Fruit fly (Drosophila melanogaster): ENCODE results near the gene CG7341.

Gene CG7341

dm6 chr3L:18148418-18148973 is 35.7 kb downstream of the CG7341 start, which contains the start of gene CG7330 (continued):
- peak; percentile 85 for TF ChIP-seq CG3847 (GFP tag; IDR thresholded peaks at IDR 0.05)
- TF ChIP-seq CG14050 (GFP tag; IDR thresholded peaks at IDR 0.05) = peak; percentile 87
- TF ChIP-seq sd (tag; optimal IDR thresholded peaks at IDR 0.05) = peak; percentile 73
- TF ChIP-seq BtbVII (GFP tag; optimal IDR thresholded peaks at IDR 0.05) = peak; percentile 91
- peak; percentile 90 for TF ChIP-seq CG15011 (GFP tag; optimal IDR thresholded peaks at IDR 0.05)
- TF ChIP-seq CG30431 (GFP tag; optimal IDR thresholded peaks at IDR 0.05) = peak; percentile 71
- no peak for TF ChIP-seq unc-4 (GFP tag; IDR thresholded peaks at IDR 0.05; ENCODE audit: partially characterized antibody)
- TF ChIP-seq BEAF-32 (GFP tag; optimal IDR thresholded peaks at IDR 0.05) = no peak
- no peak for TF ChIP-seq Doc3 (GFP tag; IDR thresholded peaks at IDR 0.05; ENCODE audit: partially characterized antibody)
- peak; percentile 91 for TF ChIP-seq HHEX (GFP tag; optimal IDR thresholded peaks at IDR 0.05)
- peak; percentile 83 for TF ChIP-seq CG8281 (tag; optimal IDR thresholded peaks at IDR 0.05)
- peak; percentile 94 for TF ChIP-seq CG3281 (GFP tag; optimal IDR thresholded peaks at IDR 0.05)
- TF ChIP-seq knrl (GFP tag; IDR thresholded peaks at IDR 0.05; ENCODE audit: partially characterized antibody) = no peak
- TF ChIP-seq Gsc (GFP tag; IDR thresholded peaks at IDR 0.05) = no peak; the same call in 1 of the 2 replicates
- peak; percentile 10 for TF ChIP-seq CG7786 (GFP tag; optimal IDR thresholded peaks at IDR 0.05)
- TF ChIP-seq ranshi (GFP tag; IDR thresholded peaks at IDR 0.05) = peak; percentile 81
- no peak for TF ChIP-seq HLHmδ (GFP tag; optimal IDR thresholded peaks at IDR 0.05)
- peak; percentile 90 for TF ChIP-seq CG9817 (tag; optimal IDR thresholded peaks at IDR 0.05)
- TF ChIP-seq dmrt11E (tag; optimal IDR thresholded peaks at IDR 0.05) = no peak
- TF ChIP-seq ab (GFP tag; optimal IDR thresholded peaks at IDR 0.05) = no peak
- TF ChIP-seq wor (GFP tag; IDR thresholded peaks at IDR 0.05) = peak; percentile 92
- TF ChIP-seq CG17186 (GFP tag; optimal IDR thresholded peaks at IDR 0.05) = peak; percentile 39
- peak; percentile 93 for TF ChIP-seq Meics (GFP tag; optimal IDR thresholded peaks at IDR 0.05)
- no peak for TF ChIP-seq mld (GFP tag; IDR thresholded peaks at IDR 0.05; ENCODE audit: partially characterized antibody)
- peak; percentile 81 for TF ChIP-seq CG10462 (GFP tag; optimal IDR thresholded peaks at IDR 0.05)
- no peak for TF ChIP-seq Optix (GFP tag; IDR thresholded peaks at IDR 0.05)
- TF ChIP-seq run (tag; optimal IDR thresholded peaks at IDR 0.05) = peak; percentile 95
- peak; percentile 25 for TF ChIP-seq Bdp1 (GFP tag; optimal IDR thresholded peaks at IDR 0.05)
- no peak for TF ChIP-seq NC2β (GFP tag; optimal IDR thresholded peaks at IDR 0.05)
- TF ChIP-seq jumu (GFP tag; optimal IDR thresholded peaks at IDR 0.05) = no peak
- peak; percentile 96 for TF ChIP-seq CG15269 (tag; optimal IDR thresholded peaks at IDR 0.05)
- peak; percentile 75 for TF ChIP-seq Awh (GFP tag; IDR thresholded peaks at IDR 0.05)
- TF ChIP-seq CG30020 (tag; optimal IDR thresholded peaks at IDR 0.05) = peak; percentile 66
- TF ChIP-seq CG5180 (GFP tag; optimal IDR thresholded peaks at IDR 0.05) = peak; percentile 89
- TF ChIP-seq aop (GFP tag; IDR thresholded peaks at IDR 0.05) = 0 out of 2 replicates have a peak, but pooled peaks have one; percentile 11
- TF ChIP-seq ftz-f1 (GFP tag; optimal IDR thresholded peaks at IDR 0.05) = no peak
- TF ChIP-seq Hr3 (GFP tag; optimal IDR thresholded peaks at IDR 0.05) = peak; percentile 90
- peak; percentile 82 for TF ChIP-seq klu (GFP tag; IDR thresholded peaks at IDR 0.05)
- peak; percentile 85; the same call in 1 of the 2 replicates for TF ChIP-seq CG7372 (GFP tag; IDR thresholded peaks at IDR 0.05)
- peak; percentile 85 for TF ChIP-seq Hand (GFP tag; optimal IDR thresholded peaks at IDR 0.05)
- TF ChIP-seq CG1024 (GFP tag; IDR thresholded peaks at IDR 0.05) = peak; percentile 64
- peak; percentile 78 for TF ChIP-seq H2.0 (GFP tag; IDR thresholded peaks at IDR 0.05)
- TF ChIP-seq MBD-R2 (GFP tag; IDR thresholded peaks at IDR 0.05) = peak; percentile 46; the same call in 1 of the 2 replicates
- TF ChIP-seq en (GFP tag; optimal IDR thresholded peaks at IDR 0.05) = no peak
- peak; percentile 88 for TF ChIP-seq seq (GFP tag; IDR thresholded peaks at IDR 0.05)
- peak; percentile 82 for TF ChIP-seq CG2120 (GFP tag; optimal IDR thresholded peaks at IDR 0.05)
- TF ChIP-seq CG2889 (GFP tag; IDR thresholded peaks at IDR 0.05) = peak; percentile 76; the same call in 2 of the 3 replicates
- TF ChIP-seq CG13296 (GFP tag; optimal IDR thresholded peaks at IDR 0.05) = peak; percentile 96
- peak; percentile 95 for TF ChIP-seq CG10209 (GFP tag; optimal IDR thresholded peaks at IDR 0.05)
- peak; percentile 35 for TF ChIP-seq CG6254 (GFP tag; optimal IDR thresholded peaks at IDR 0.05)

Data from whole organism, embryonic.